Worm (Caenorhabditis elegans) whole organism, L3 larva: ENCODE data around the gene F21A3.4.

ENCODE experiments used
- R02D3.7 ChIP-seq: fragments of 150-350 bp; optimal IDR thresholded peaks from 2 replicates; lab custom pipeline; 2014; ENCODE audit warnings: missing biosample characterization, missing genetic modification characterization
- ZK546.5 ChIP-seq: sonication (generic microtip); optimal IDR thresholded peaks from 2 replicates; lab custom pipeline; 2017; ENCODE audit warnings: missing biosample characterization, missing genetic modification characterization
- aly-2 ChIP-seq: fragments of 150-350 bp; optimal IDR thresholded peaks from 2 replicates; lab custom pipeline; 2014; ENCODE audit warnings: missing biosample characterization, missing genetic modification characterization
- ama-1 ChIP-seq: fragments of 150-350 bp; optimal IDR thresholded peaks from 2 replicates; lab custom pipeline; 2018
- ceh-16 ChIP-seq: sonication (generic microtip); optimal IDR thresholded peaks from 2 replicates; lab custom pipeline; 2017; ENCODE audit warnings: missing biosample characterization, missing genetic modification characterization
- ceh-28 ChIP-seq: fragments of 150-350 bp; optimal IDR thresholded peaks from 2 replicates; lab custom pipeline; 2014; ENCODE audit warnings: missing biosample characterization, missing genetic modification reagents, missing genetic modification characterization
- ceh-82 ChIP-seq: fragments of 150-350 bp; optimal IDR thresholded peaks from 2 replicates; lab custom pipeline; 2014; ENCODE audit warnings: missing biosample characterization, missing genetic modification characterization
- ceh-9 ChIP-seq: sonication (generic microtip); optimal IDR thresholded peaks from 2 replicates; lab custom pipeline; 2018; ENCODE audit warnings: missing biosample characterization, missing genetic modification characterization
- daf-12 ChIP-seq: fragments of 150-350 bp; optimal IDR thresholded peaks from 2 replicates; lab custom pipeline; 2014; ENCODE audit warnings: missing biosample characterization, missing genetic modification reagents, missing genetic modification characterization
- egl-27 ChIP-seq: sonication (generic microtip); optimal IDR thresholded peaks from 4 replicates; lab custom pipeline; 2017; ENCODE audit warnings: missing biosample characterization, missing genetic modification reagents, missing genetic modification characterization
- egl-5 ChIP-seq: fragments of 150-350 bp; optimal IDR thresholded peaks from 2 replicates; lab custom pipeline; 2017; ENCODE audit warnings: missing biosample characterization, missing genetic modification reagents, missing genetic modification characterization, inconsistent platforms
- elt-1 ChIP-seq: fragments of 150-350 bp; optimal IDR thresholded peaks from 2 replicates; lab custom pipeline; 2014; ENCODE audit warnings: missing biosample characterization, missing genetic modification characterization
- elt-2 ChIP-seq: sonication (generic microtip); optimal IDR thresholded peaks from 2 replicates; lab custom pipeline; 2016; ENCODE audit warnings: missing genetic modification reagents, mild to moderate bottlenecking, missing genetic modification characterization, missing compliant biosample characterization
- elt-3 ChIP-seq, 3 experiments: fragments of 150-350 bp in 1 of 3; sonication (generic microtip) in 2 of 3; optimal IDR thresholded peaks; 2 replicates in 2 of 3; 4 replicates in 1 of 3; lab custom pipeline; 2014 to 2017; ENCODE audit warnings: missing biosample characterization in 3 of 3, missing genetic modification characterization in 3 of 3
- eor-1 ChIP-seq, 2 experiments: fragments of 150-350 bp; optimal IDR thresholded peaks; 2 replicates each; lab custom pipeline; 2014 to 2018; ENCODE audit warnings: missing biosample characterization in 2 of 2, missing genetic modification characterization in 2 of 2
- fkh-10 ChIP-seq: sonication (generic microtip); optimal IDR thresholded peaks from 2 replicates; lab custom pipeline; 2017; ENCODE audit warnings: missing biosample characterization, missing genetic modification reagents, missing genetic modification characterization
- fkh-2 ChIP-seq: fragments of 150-350 bp; optimal IDR thresholded peaks from 2 replicates; lab custom pipeline; 2014; ENCODE audit warnings: missing biosample characterization, missing genetic modification reagents, missing genetic modification characterization
- fos-1 ChIP-seq: fragments of 150-350 bp; optimal IDR thresholded peaks from 2 replicates; lab custom pipeline; 2014; ENCODE audit warnings: missing biosample characterization, missing genetic modification characterization
- hmg-11 ChIP-seq: sonication (generic microtip); optimal IDR thresholded peaks from 2 replicates; lab custom pipeline; 2016; ENCODE audit warnings: missing genetic modification characterization, missing compliant biosample characterization
- jun-1 ChIP-seq: fragments of 150-350 bp; optimal IDR thresholded peaks from 2 replicates; lab custom pipeline; 2014; ENCODE audit warnings: missing biosample characterization, missing genetic modification reagents, missing genetic modification characterization
- lin-15B ChIP-seq: fragments of 150-350 bp; optimal IDR thresholded peaks from 2 replicates; lab custom pipeline; 2014; ENCODE audit warnings: missing biosample characterization, missing genetic modification characterization
- lin-39 ChIP-seq: fragments of 150-350 bp; optimal IDR thresholded peaks from 2 replicates; lab custom pipeline; 2018; ENCODE audit warnings: missing biosample characterization, missing genetic modification reagents, missing genetic modification characterization
- lsy-12 ChIP-seq: sonication (generic microtip); optimal IDR thresholded peaks from 2 replicates; lab custom pipeline; 2016; ENCODE audit warnings: mild to moderate bottlenecking, missing genetic modification characterization, missing compliant biosample characterization
- mdl-1 ChIP-seq: fragments of 150-350 bp; optimal IDR thresholded peaks from 2 replicates; lab custom pipeline; 2014; ENCODE audit warnings: missing biosample characterization, missing genetic modification characterization
- mml-1 ChIP-seq: fragments of 150-350 bp; sonication (generic microtip); optimal IDR thresholded peaks from 3 replicates; lab custom pipeline; 2014; ENCODE audit warnings: missing biosample characterization, missing genetic modification characterization
- nfya-1 ChIP-seq: sonication (generic microtip); optimal IDR thresholded peaks from 2 replicates; lab custom pipeline; 2017; ENCODE audit warnings: missing genetic modification characterization, mild to moderate bottlenecking, missing compliant biosample characterization, antibody characterized with exemption, moderate library complexity; ENCODE audit not compliant: insufficient read depth
- nhr-11 ChIP-seq: fragments of 150-350 bp; optimal IDR thresholded peaks from 2 replicates; lab custom pipeline; 2014; ENCODE audit warnings: missing biosample characterization, missing genetic modification characterization
- nhr-12 ChIP-seq: fragments of 150-350 bp; optimal IDR thresholded peaks from 2 replicates; lab custom pipeline; 2014; ENCODE audit warnings: missing biosample characterization, missing genetic modification characterization
- nhr-23 ChIP-seq: fragments of 150-350 bp; optimal IDR thresholded peaks from 2 replicates; lab custom pipeline; 2014; ENCODE audit warnings: missing biosample characterization, missing genetic modification reagents, missing genetic modification characterization
- nhr-237 ChIP-seq: fragments of 150-350 bp; optimal IDR thresholded peaks from 2 replicates; lab custom pipeline; 2014; ENCODE audit warnings: missing biosample characterization, missing genetic modification characterization
- nhr-25 ChIP-seq: sonication (generic microtip); optimal IDR thresholded peaks from 2 replicates; lab custom pipeline; 2017; ENCODE audit warnings: missing biosample characterization, missing genetic modification characterization
- nhr-28 ChIP-seq: fragments of 150-350 bp; optimal IDR thresholded peaks from 2 replicates; lab custom pipeline; 2014; ENCODE audit warnings: missing biosample characterization, missing genetic modification characterization
- nhr-43 ChIP-seq: sonication (generic microtip); optimal IDR thresholded peaks from 2 replicates; lab custom pipeline; 2016; ENCODE audit warnings: mild to moderate bottlenecking, missing genetic modification characterization, missing compliant biosample characterization; ENCODE audit not compliant: poor library complexity, severe bottlenecking
- nhr-67 ChIP-seq: fragments of 150-350 bp; optimal IDR thresholded peaks from 2 replicates; lab custom pipeline; 2014; ENCODE audit warnings: missing biosample characterization, missing genetic modification characterization
- nhr-76 ChIP-seq: fragments of 150-350 bp; sonication (generic microtip); optimal IDR thresholded peaks from 5 replicates; lab custom pipeline; 2014; ENCODE audit warnings: missing biosample characterization, missing genetic modification characterization
- nhr-77 ChIP-seq: fragments of 150-350 bp; optimal IDR thresholded peaks from 2 replicates; lab custom pipeline; 2014; ENCODE audit warnings: missing biosample characterization, missing genetic modification characterization
- pha-4 ChIP-seq: fragments of 150-350 bp; optimal IDR thresholded peaks from 2 replicates; lab custom pipeline; 2014; ENCODE audit warnings: missing biosample characterization, missing genetic modification reagents, missing genetic modification characterization
- pqm-1 ChIP-seq: fragments of 150-350 bp; optimal IDR thresholded peaks from 2 replicates; lab custom pipeline; 2017; ENCODE audit warnings: missing biosample characterization, missing genetic modification characterization, inconsistent platforms
- sea-2 ChIP-seq: fragments of 150-350 bp; sonication (generic microtip); optimal IDR thresholded peaks from 4 replicates; lab custom pipeline; 2014; ENCODE audit warnings: missing biosample characterization, missing genetic modification reagents, missing genetic modification characterization
- skn-1 ChIP-seq: fragments of 150-350 bp; optimal IDR thresholded peaks from 2 replicates; lab custom pipeline; 2014; ENCODE audit warnings: missing biosample characterization, missing genetic modification characterization
- snpc-4 ChIP-seq: fragments of 150-350 bp; optimal IDR thresholded peaks from 2 replicates; lab custom pipeline; 2014; ENCODE audit warnings: missing biosample characterization, missing genetic modification characterization
- tbx-2 ChIP-seq: sonication (generic microtip); optimal IDR thresholded peaks from 2 replicates; lab custom pipeline; 2016; ENCODE audit warnings: mild to moderate bottlenecking, missing genetic modification characterization, missing compliant biosample characterization
- unc-39 ChIP-seq: sonication (generic microtip); optimal IDR thresholded peaks from 4 replicates; lab custom pipeline; 2017; ENCODE audit warnings: missing biosample characterization, missing genetic modification characterization
- unc-62 ChIP-seq: fragments of 150-350 bp; sonication (generic microtip); optimal IDR thresholded peaks from 4 replicates; lab custom pipeline; 2014; ENCODE audit warnings: missing biosample characterization, missing genetic modification reagents, missing genetic modification characterization
- zag-1 ChIP-seq: fragments of 150-350 bp; optimal IDR thresholded peaks from 2 replicates; lab custom pipeline; 2014; ENCODE audit warnings: missing biosample characterization, missing genetic modification characterization
- ztf-11 ChIP-seq: fragments of 150-350 bp; optimal IDR thresholded peaks from 2 replicates; lab custom pipeline; 2014; ENCODE audit warnings: missing biosample characterization, missing genetic modification characterization
- ztf-4 ChIP-seq: fragments of 150-350 bp; optimal IDR thresholded peaks from 2 replicates; lab custom pipeline; 2014; ENCODE audit warnings: missing biosample characterization, missing genetic modification characterization

F21A3.4 gene

ce11 chrV:15511613-15512216, 24.7 kb upstream of the F21A3.4 start, which contains the start of gene rpl-38:
Gene rpl-38 (plus strand): TSS chrV:15512166.
- TF ChIP-seq mdl-1 (tag; lab: Kevin White, UChicago) (no peak), nhr-11 (tag; lab: Kevin White, UChicago) (no peak), eor-1 (tag; optimal IDR thresholded peaks at IDR 0.05; lab: Kevin White, UChicago) (no peak), nhr-67 (tag; lab: Kevin White, UChicago) (no peak), nhr-77 (tag; lab: Kevin White, UChicago) (no peak), lin-15B (tag; lab: Kevin White, UChicago) (peak; percentile 82), daf-12 (no peak), egl-27 (peak; percentile 27), elt-2 (peak; percentile 59), R02D3.7 (peak; percentile 72), jun-1 (peak; percentile 44), ceh-16 (tag; lab: Kevin White, UChicago) (no peak), hmg-11 (tag; lab: Kevin White, UChicago) (peak; percentile 84), zag-1 (tag; lab: Kevin White, UChicago) (no peak), nhr-25 (tag; lab: Kevin White, UChicago) (peak; percentile 69), snpc-4 (tag; lab: Kevin White, UChicago) (peak; percentile 81), ceh-9 (tag; lab: Kevin White, UChicago) (no peak), unc-62 (GFP tag; lab: Kevin White, UChicago) (no peak), nhr-43 (peak; percentile 41), fkh-10 (peak; percentile 70), lin-39 (tag; lab: Kevin White, UChicago) (peak; percentile 94), ztf-4 (tag; lab: Kevin White, UChicago) (no peak), ama-1 (lab: Kevin White, UChicago) (no peak), pqm-1 (tag; lab: Kevin White, UChicago) (peak; percentile 74), nhr-12 (tag; lab: Kevin White, UChicago) (no peak), egl-5 (tag; lab: Kevin White, UChicago) (peak; percentile 88), nhr-23 (peak; percentile 88), ZK546.5 (no peak), nhr-28 (tag; lab: Kevin White, UChicago) (no peak), sea-2 (GFP tag; lab: Kevin White, UChicago) (no peak), ceh-28 (peak; percentile 48), mml-1 (tag; lab: Kevin White, UChicago) (no peak), nhr-76 (tag; lab: Kevin White, UChicago) (no peak), fos-1 (tag; lab: Kevin White, UChicago) (no peak), lsy-12 (tag; lab: Kevin White, UChicago) (peak; percentile 47), unc-39 (tag; lab: Kevin White, UChicago) (no peak), ceh-82 (no peak), elt-3 (tag; optimal IDR thresholded peaks at IDR 0.05; lab: Kevin White, UChicago) (no peak), pha-4 (tag; lab: Kevin White, UChicago) (peak; percentile 95), elt-1 (tag; lab: Kevin White, UChicago) (no peak), nfya-1 (peak; percentile 95), tbx-2 (tag; lab: Kevin White, UChicago) (peak; percentile 30), fkh-2 (tag; lab: Kevin White, UChicago) (no peak), aly-2 (tag; lab: Kevin White, UChicago) (no peak), ztf-11 (tag; lab: Kevin White, UChicago) (no peak), skn-1 (tag; lab: Kevin White, UChicago) (peak; percentile 75), nhr-237 (no peak)
